Fruit fly (Drosophila melanogaster) Kc167 (cell line): ENCODE measurements around the gene CG34456.

Source experiments
- Sin3A ChIP-seq: fragments of >200 bp; optimal IDR thresholded peaks from 2 replicates; lab custom pipeline; 2018; ENCODE audit warnings: missing external identifiers
- h ChIP-seq: fragments of >200 bp; optimal IDR thresholded peaks from 3 replicates; lab custom pipeline; 2018; ENCODE audit warnings: missing external identifiers
- insv ChIP-seq: fragments of >200 bp; optimal IDR thresholded peaks from 3 replicates; lab custom pipeline; 2018; ENCODE audit warnings: missing external identifiers
- psq ChIP-seq: fragments of >200 bp; optimal IDR thresholded peaks from 2 replicates; lab custom pipeline; 2017; ENCODE audit warnings: missing external identifiers

DNA sequence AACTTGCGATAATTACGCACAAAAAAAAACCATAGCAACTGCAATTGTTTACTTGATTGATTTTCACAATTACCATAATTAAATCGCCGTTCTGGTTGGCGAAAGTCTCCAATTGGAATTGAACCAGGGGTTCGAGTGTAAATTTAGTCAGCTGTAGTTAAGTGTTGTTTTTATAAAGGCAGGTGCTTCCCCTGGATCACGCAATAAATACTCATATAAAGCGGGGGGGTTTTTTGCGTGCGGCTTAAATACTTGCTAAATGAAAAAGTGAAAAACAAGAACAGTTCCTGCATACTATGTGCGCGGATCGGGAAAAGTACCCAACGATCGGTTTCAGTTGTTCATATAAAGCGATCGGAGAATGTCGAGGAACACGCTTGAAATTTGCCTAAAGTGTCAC, 17.9 kb upstream of the CG34456 start:
- TF ChIP-seq h (lab: Kevin White, UChicago) (no peak), psq (no peak), Sin3A (lab: Kevin White, UChicago) (no peak), insv (lab: Kevin White, UChicago) (no peak)
